Worm (Caenorhabditis elegans) whole organism, L4/young adult: ENCODE data around the gene glr-1.

Source experiments
- W03F9.2 ChIP-seq: fragments of 150-350 bp; optimal IDR thresholded peaks from 2 replicates; lab custom pipeline; 2014; ENCODE audit warnings: missing biosample characterization, missing genetic modification characterization
- dao-5 ChIP-seq: sonication (generic microtip); optimal IDR thresholded peaks from 2 replicates; lab custom pipeline; 2016; ENCODE audit warnings: missing genotype, missing genetic modification characterization, moderate library complexity, missing compliant biosample characterization
- him-1 ChIP-seq: sonication (generic microtip); optimal IDR thresholded peaks from 2 replicates; lab custom pipeline; 2016; ENCODE audit warnings: missing genotype, missing genetic modification reagents, missing genetic modification characterization, missing compliant biosample characterization

Gene glr-1

DNA sequence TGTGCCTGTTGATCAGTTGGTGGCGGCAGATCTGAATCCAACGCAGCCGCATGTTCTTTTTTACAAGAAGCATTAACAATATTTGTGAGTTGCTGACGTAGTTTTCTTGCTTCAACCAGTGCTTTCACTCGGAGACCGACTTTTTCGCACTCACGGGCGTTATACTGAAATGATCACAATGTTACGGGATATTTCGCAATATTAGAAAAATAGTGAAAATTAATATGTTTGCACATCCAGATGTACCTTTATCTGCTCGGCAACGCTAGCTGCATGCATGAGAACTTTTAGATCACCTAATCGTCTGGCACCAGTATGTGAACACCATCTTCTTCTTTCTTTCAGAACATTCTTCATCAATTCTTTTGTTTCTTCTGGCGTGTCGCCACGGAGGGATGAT, 22.8 kb upstream of the glr-1 start:
- TF ChIP-seq him-1 (no peak), W03F9.2 (no peak), dao-5 (tag; lab: Kevin White, UChicago) (no peak)

DNA sequence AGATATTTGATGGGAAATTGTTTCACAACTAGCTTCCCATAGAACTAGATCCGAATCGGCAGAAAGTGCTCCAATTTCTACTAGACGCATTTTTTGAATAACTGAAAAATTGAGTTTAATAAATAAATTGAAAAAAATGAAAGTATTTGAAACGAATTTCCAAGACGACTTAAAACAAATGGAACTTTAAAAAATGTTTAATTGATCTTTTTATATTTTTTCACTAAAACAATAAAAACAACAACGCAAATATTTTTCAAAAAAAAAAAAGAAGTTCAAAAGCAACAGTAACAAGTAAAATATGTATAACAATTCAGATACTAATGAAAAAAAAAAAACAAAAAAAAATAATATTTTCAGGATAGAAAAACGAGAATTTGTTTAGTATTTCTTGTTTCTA, 21.2 kb upstream of the glr-1 start, which contains the start of gene C06E1.9:
TSS of gene C06E1.9 (minus strand) at position 101 of the 400 bp plus-strand sequence.
- TF ChIP-seq dao-5 (tag; lab: Kevin White, UChicago) (no peak), W03F9.2 (no peak), him-1 (no peak)

ce11 chrIII:8605532-8605931, 17.1 kb upstream of the glr-1 start, which contains the start of gene C06E1.1:
C06E1.1 (plus strand) TSS chrIII:8605832.
- TF ChIP-seq W03F9.2 (no peak), him-1 (no peak), dao-5 (tag; lab: Kevin White, UChicago) (no peak)

- no peak for TF ChIP-seq dao-5 (tag; lab: Kevin White, UChicago)
- no peak for TF ChIP-seq him-1
- TF ChIP-seq W03F9.2, result no peak
Measured at ce11 chrIII:8602148-8602547, 13.7 kb upstream of the glr-1 start.

DNA sequence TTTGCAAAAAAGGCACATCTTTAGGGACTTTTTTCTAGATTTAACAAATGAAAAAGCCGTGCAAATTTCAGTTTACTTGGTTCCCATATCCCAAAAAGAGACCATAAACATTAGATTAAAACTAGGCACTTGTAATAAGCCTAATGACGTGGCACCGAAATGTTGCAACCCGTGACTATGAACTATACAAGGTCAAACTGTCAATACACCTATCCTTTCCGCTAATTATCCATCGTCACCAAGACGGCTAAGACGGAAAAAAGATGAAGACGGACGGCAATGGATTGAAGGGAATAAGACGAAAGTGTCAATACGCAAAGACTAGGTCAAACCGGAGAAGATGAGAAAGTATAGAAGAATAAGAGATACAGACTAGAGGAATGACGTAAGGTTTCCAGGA, 10.5 kb upstream of the glr-1 start:
- no peak for TF ChIP-seq W03F9.2
- TF ChIP-seq him-1, result no peak
- TF ChIP-seq dao-5 (tag; lab: Kevin White, UChicago), result no peak

DNA sequence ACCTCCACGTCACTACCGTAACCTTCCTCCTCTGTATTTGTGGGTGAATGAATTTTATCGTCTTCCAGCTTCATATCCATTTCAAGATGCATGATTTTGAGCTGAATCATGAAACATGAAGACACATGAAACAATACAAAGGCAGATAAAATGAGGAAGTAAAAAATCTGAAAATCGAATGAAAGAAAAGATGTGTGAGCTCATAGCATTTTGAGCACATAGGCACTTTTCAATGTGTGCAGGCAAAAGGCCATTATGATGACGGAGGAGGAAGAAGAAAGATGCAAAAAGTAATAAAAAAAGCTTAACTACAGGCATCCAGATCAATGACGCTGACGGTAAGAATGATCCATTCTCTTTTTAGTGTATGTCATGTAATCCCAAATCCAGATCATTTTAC, 9.3 kb upstream of the glr-1 start, which contains the start of gene ztf-30:
TSS of gene ztf-30 (minus strand) at position 101 of the 400 bp plus-strand sequence.
- TF ChIP-seq dao-5 (tag; lab: Kevin White, UChicago), result no peak
- no peak for TF ChIP-seq W03F9.2

- TF ChIP-seq dao-5 (tag; lab: Kevin White, UChicago) (no peak), him-1 (no peak), W03F9.2 (no peak)
Measured at ce11 chrIII:8596692-8597091, 8.2 kb upstream of the glr-1 start.

DNA sequence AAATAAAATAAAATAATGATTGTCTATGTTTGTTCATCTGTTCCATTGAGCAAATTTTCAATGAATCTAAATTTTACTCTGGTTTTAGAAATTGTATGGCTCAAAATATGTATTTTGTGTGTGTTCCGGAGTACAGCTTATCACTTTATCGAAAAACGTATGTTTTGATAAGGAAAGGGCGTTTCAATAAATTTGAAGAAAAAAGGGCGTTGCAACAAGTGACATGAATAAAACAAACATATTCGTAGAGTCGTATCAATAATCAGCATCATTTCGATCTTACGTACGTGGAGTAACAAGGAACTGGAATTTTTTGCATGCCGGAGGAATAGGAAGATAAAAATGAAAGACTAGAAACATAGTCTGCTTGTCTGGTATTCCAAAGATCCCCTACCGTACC, 5.6 kb upstream of the glr-1 start:
- no peak for TF ChIP-seq him-1
- TF ChIP-seq dao-5 (tag; lab: Kevin White, UChicago), result no peak
- TF ChIP-seq W03F9.2, result no peak

ce11 chrIII:8593620-8594019, 5.2 kb upstream of the glr-1 start, which contains the start of gene C06E1.7:
C06E1.7 (minus strand) TSS chrIII:8593720.
- TF ChIP-seq dao-5 (tag; lab: Kevin White, UChicago) (no peak), W03F9.2 (no peak), him-1 (no peak)

DNA sequence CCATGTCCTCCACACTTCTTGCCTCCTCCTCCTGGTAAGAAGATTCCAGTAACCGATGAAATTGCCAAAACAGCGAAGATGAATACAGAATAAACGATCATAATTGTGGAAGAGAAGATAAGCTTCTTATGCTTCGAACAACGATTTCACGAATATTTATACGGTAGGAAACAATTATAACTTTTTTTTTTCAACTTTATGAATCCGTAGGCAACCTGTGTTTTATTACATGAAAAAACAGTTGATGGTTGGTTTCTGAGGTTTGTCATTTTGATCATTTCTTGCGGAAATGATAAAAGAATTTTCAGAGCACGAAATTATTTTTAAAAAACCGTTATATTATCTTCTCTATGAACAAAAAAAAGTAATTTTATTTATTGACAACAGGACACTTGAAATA, 2.4 kb upstream of the glr-1 start, which contains the start of gene fipr-16:
TSS of gene fipr-16 (minus strand) at position 101 of the 400 bp plus-strand sequence.
- TF ChIP-seq W03F9.2 (no peak), him-1 (no peak), dao-5 (tag; lab: Kevin White, UChicago) (no peak)

- TF ChIP-seq W03F9.2 (no peak), him-1 (no peak)
Measured at ce11 chrIII:8589195-8589594, 753 bp upstream of the glr-1 start, which contains the start of gene fip-3. fip-3 (minus strand) TSS chrIII:8589488.

DNA sequence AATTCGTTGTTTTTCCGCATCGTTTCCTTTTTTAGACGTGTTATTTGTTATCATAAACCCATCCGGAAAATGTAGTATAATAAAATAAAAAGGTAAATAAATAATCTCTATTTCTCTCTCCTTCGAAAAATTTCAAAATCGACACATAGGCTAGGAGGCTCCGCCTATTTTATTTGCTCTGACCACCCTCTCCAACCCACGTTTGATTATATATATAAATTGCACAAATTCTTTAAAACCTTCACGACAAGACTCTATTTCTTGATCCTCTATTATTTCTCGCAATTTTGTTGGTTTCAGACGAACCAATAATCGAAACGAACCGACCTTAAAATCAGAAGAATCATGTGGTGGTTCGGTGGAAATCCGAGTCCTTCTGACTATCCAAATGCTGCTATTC, 7.6 kb downstream of the glr-1 start, which contains the start of gene doxa-1:
TSS of gene doxa-1 (plus strand) at position 301 of the 400 bp plus-strand sequence.
- TF ChIP-seq him-1, result no peak
- no peak for TF ChIP-seq dao-5 (tag; lab: Kevin White, UChicago)
- no peak for TF ChIP-seq W03F9.2

- TF ChIP-seq dao-5 (tag; lab: Kevin White, UChicago) (no peak), him-1 (no peak), W03F9.2 (no peak)
Measured at ce11 chrIII:8579367-8579766, 9.1 kb downstream of the glr-1 start.

- TF ChIP-seq W03F9.2, result no peak
Measured at ce11 chrIII:8578381-8578780, 10.1 kb downstream of the glr-1 start.

- TF ChIP-seq W03F9.2 (no peak), him-1 (no peak)
Measured at ce11 chrIII:8577534-8577933, 10.9 kb downstream of the glr-1 start.

ce11 chrIII:8575359-8576101, 12.9 kb downstream of the glr-1 start:
- no peak for TF ChIP-seq W03F9.2
- TF ChIP-seq him-1, result no peak
- no peak for TF ChIP-seq dao-5 (tag; lab: Kevin White, UChicago)
